Worm (Caenorhabditis elegans) whole organism, mixed stage, embryonic: ENCODE data around the gene W08G11.1.

ENCODE experiments used
- ceh-39 ChIP-seq: fragments of 150-350 bp; optimal IDR thresholded peaks from 2 replicates; lab custom pipeline; 2014; ENCODE audit warnings: missing biosample characterization, missing genetic modification characterization
- sem-2 ChIP-seq: fragments of 200-800 bp; sonication (Bioruptor generic); optimal IDR thresholded peaks from 2 replicates; lab custom pipeline; 2018; ENCODE audit warnings: mild to moderate bottlenecking, missing genetic modification characterization, missing compliant biosample characterization

ce11 chrV:16399388-16399787, 52.5 kb downstream of the W08G11.1 start, which contains the start of gene sre-36:
- TF ChIP-seq ceh-39 (tag; lab: Kevin White, UChicago) = no peak
- TF ChIP-seq sem-2 (GFP tag; lab: Kevin White, UChicago) = no peak
